Fruit fly (Drosophila melanogaster) whole organism, embryonic: ENCODE measurements around the gene CG3368.
A peak's percentile ranks its signal among the peaks of the same experiment; 100 is the strongest.

ENCODE experiments used
- Antp ChIP-seq: fragments of 200-800 bp; sonication (Bioruptor generic); optimal IDR thresholded peaks from 3 replicates; lab custom pipeline; 2016; ENCODE audit warnings: missing biosample characterization, missing genetic modification characterization
- Atf-2 ChIP-seq: fragments of 200-800 bp; sonication (Bioruptor generic); optimal IDR thresholded peaks from 2 replicates; lab custom pipeline; 2016; ENCODE audit warnings: missing biosample characterization, missing genetic modification characterization
- Atf6 ChIP-seq: fragments of 200-800 bp; sonication (Bioruptor generic); IDR thresholded peaks from 2 replicates; pipeline ENCODE4 v1.3.6; 2022; ENCODE audit warnings: missing biosample characterization, missing genetic modification characterization
- B-H2 ChIP-seq: fragments of 200-800 bp; sonication (Bioruptor generic); optimal IDR thresholded peaks from 2 replicates; lab custom pipeline; 2018; ENCODE audit warnings: missing biosample characterization, mild to moderate bottlenecking, missing genetic modification characterization
- Bteb2 ChIP-seq: fragments of 200-800 bp; sonication (Bioruptor generic); optimal IDR thresholded peaks from 2 replicates; lab custom pipeline; 2016; ENCODE audit warnings: missing biosample characterization, missing genetic modification characterization
- CG10209 ChIP-seq: fragments of 200-800 bp; sonication (Bioruptor generic); optimal IDR thresholded peaks from 3 replicates; lab custom pipeline; 2017; ENCODE audit warnings: missing biosample characterization, mild to moderate bottlenecking, missing genetic modification characterization, missing genetic modification reagents
- CG1024 ChIP-seq: fragments of 200-800 bp; sonication (Bioruptor generic); IDR thresholded peaks from 2 replicates; pipeline ENCODE4 v1.3.6; 2022; ENCODE audit warnings: missing biosample characterization, missing genetic modification characterization
- CG10431 ChIP-seq: fragments of 200-800 bp; sonication (Bioruptor generic); optimal IDR thresholded peaks from 3 replicates; lab custom pipeline; 2018; ENCODE audit warnings: missing biosample characterization, mild to moderate bottlenecking, missing genetic modification characterization
- CG11085 ChIP-seq: fragments of 200-800 bp; sonication (Bioruptor generic); IDR thresholded peaks from 2 replicates; pipeline ENCODE4 v1.3.6; 2022; ENCODE audit warnings: missing biosample characterization, missing genetic modification characterization
- CG12219 ChIP-seq: fragments of 200-800 bp; sonication (Bioruptor generic); optimal IDR thresholded peaks from 3 replicates; lab custom pipeline; 2018; ENCODE audit warnings: missing biosample characterization, mild to moderate bottlenecking, missing genetic modification characterization
- CG14050 ChIP-seq: fragments of 200-800 bp; sonication (Bioruptor generic); IDR thresholded peaks from 3 replicates; pipeline ENCODE4 v1.3.6; 2022; ENCODE audit warnings: missing biosample characterization, missing genetic modification characterization
- CG18619 ChIP-seq: fragments of 200-800 bp; sonication (Bioruptor generic); optimal IDR thresholded peaks from 3 replicates; lab custom pipeline; 2017; ENCODE audit warnings: missing biosample characterization, mild to moderate bottlenecking, missing genetic modification characterization
- CG31441 ChIP-seq: fragments of 200-800 bp; sonication (Bioruptor generic); IDR thresholded peaks from 2 replicates; pipeline ENCODE4 v1.3.6; 2022; ENCODE audit warnings: missing biosample characterization, missing genetic modification characterization
- CG32532 ChIP-seq: fragments of 200-800 bp; sonication (Bioruptor generic); IDR thresholded peaks from 2 replicates; pipeline ENCODE4 v1.3.6; 2022; ENCODE audit warnings: missing biosample characterization, missing genetic modification characterization
- CG3838 ChIP-seq: fragments of 200-800 bp; sonication (Bioruptor generic); optimal IDR thresholded peaks from 3 replicates; lab custom pipeline; 2016; ENCODE audit warnings: missing biosample characterization, missing genetic modification characterization
- CG4404 ChIP-seq: fragments of 200-800 bp; sonication (Bioruptor generic); IDR thresholded peaks from 2 replicates; pipeline ENCODE4 v1.3.6; 2022; ENCODE audit warnings: missing biosample characterization, missing genetic modification characterization
- CG4617 ChIP-seq: fragments of 200-800 bp; sonication (Bioruptor generic); optimal IDR thresholded peaks from 3 replicates; lab custom pipeline; 2016; ENCODE audit warnings: missing biosample characterization, missing genetic modification characterization, borderline replicate concordance
- CG4730 ChIP-seq: fragments of 200-800 bp; sonication (Bioruptor generic); IDR thresholded peaks from 2 replicates; pipeline ENCODE4 v1.3.6; 2022; ENCODE audit warnings: missing biosample characterization, missing genetic modification characterization
- CG5953 ChIP-seq: fragments of 200-800 bp; sonication (Bioruptor generic); IDR thresholded peaks from 2 replicates; pipeline ENCODE4 v1.3.6; 2022; ENCODE audit warnings: missing biosample characterization, missing genetic modification characterization
- CG7839 ChIP-seq: fragments of 200-800 bp; sonication (Bioruptor generic); optimal IDR thresholded peaks from 3 replicates; lab custom pipeline; 2018; ENCODE audit warnings: missing biosample characterization, mild to moderate bottlenecking, missing genetic modification characterization, moderate library complexity
- CG8281 ChIP-seq: fragments of 200-800 bp; sonication (Bioruptor generic); optimal IDR thresholded peaks from 2 replicates; lab custom pipeline; 2018; ENCODE audit warnings: missing biosample characterization, mild to moderate bottlenecking, missing genetic modification characterization, moderate library complexity
- CG8290 ChIP-seq, 3 experiments: fragments of 200-800 bp; sonication (Bioruptor generic); optimal IDR thresholded peaks; 2 replicates each; lab custom pipeline; 2016 to 2019; ENCODE audit warnings: missing biosample characterization in 3 of 3, missing genetic modification characterization in 3 of 3, mild to moderate bottlenecking in 2 of 3, moderate library complexity in 1 of 3
- Dek ChIP-seq: fragments of 200-800 bp; sonication (Bioruptor generic); optimal IDR thresholded peaks from 3 replicates; lab custom pipeline; 2019; ENCODE audit warnings: missing biosample characterization, mild to moderate bottlenecking, missing genetic modification characterization, moderate library complexity
- Doc2 ChIP-seq: fragments of 200-800 bp; sonication (Bioruptor generic); IDR thresholded peaks from 2 replicates; pipeline ENCODE4 v1.3.6; 2022; ENCODE audit warnings: missing biosample characterization, missing genetic modification characterization
- Dref ChIP-seq: fragments of 200-800 bp; sonication (Bioruptor generic); IDR thresholded peaks from 2 replicates; pipeline ENCODE4 v1.3.6; 2022; ENCODE audit warnings: missing biosample characterization, missing genetic modification characterization
- Gsc ChIP-seq: fragments of 200-800 bp; sonication (Bioruptor generic); IDR thresholded peaks from 2 replicates; pipeline ENCODE4 v1.3.6; 2022; ENCODE audit warnings: missing biosample characterization, missing genetic modification characterization
- HmgD ChIP-seq: fragments of 200-800 bp; sonication (Bioruptor generic); optimal IDR thresholded peaks from 3 replicates; lab custom pipeline; 2016; ENCODE audit warnings: missing biosample characterization, missing genetic modification characterization
- Kr ChIP-seq: fragments of 200-800 bp; sonication (Bioruptor generic); optimal IDR thresholded peaks from 2 replicates; lab custom pipeline; 2017; ENCODE audit warnings: missing biosample characterization, mild to moderate bottlenecking, missing genetic modification characterization
- MBD-R2 ChIP-seq: fragments of 200-800 bp; sonication (Bioruptor generic); IDR thresholded peaks from 2 replicates; pipeline ENCODE4 v1.3.6; 2022; ENCODE audit warnings: missing biosample characterization, missing genetic modification characterization
- NC2α ChIP-seq: fragments of 200-800 bp; sonication (Bioruptor generic); optimal IDR thresholded peaks from 2 replicates; lab custom pipeline; 2016; ENCODE audit warnings: missing biosample characterization, missing genetic modification characterization
- Nf-YC ChIP-seq: fragments of 200-800 bp; optimal IDR thresholded peaks from 3 replicates; lab custom pipeline; 2019; ENCODE audit warnings: missing biosample characterization, mild to moderate bottlenecking, missing genetic modification characterization, moderate library complexity
- Oaz ChIP-seq: fragments of 200-800 bp; sonication (Bioruptor generic); IDR thresholded peaks from 2 replicates; pipeline ENCODE4 v1.3.6; 2022; ENCODE audit warnings: missing biosample characterization, missing genetic modification characterization
- Opbp ChIP-seq: fragments of 200-800 bp; sonication (Bioruptor generic); IDR thresholded peaks from 3 replicates; pipeline ENCODE4 v1.3.6; 2022; ENCODE audit warnings: missing biosample characterization, missing genetic modification characterization; ENCODE audit not compliant: partially characterized antibody
- Rfx ChIP-seq: fragments of 200-800 bp; sonication (Bioruptor generic); IDR thresholded peaks from 2 replicates; pipeline ENCODE4 v1.3.6; 2022; ENCODE audit warnings: missing biosample characterization, missing genetic modification characterization
- Rx ChIP-seq: fragments of 200-800 bp; sonication (Bioruptor generic); IDR thresholded peaks from 2 replicates; pipeline ENCODE4 v1.3.6; 2022; ENCODE audit warnings: missing biosample characterization, missing genetic modification characterization
- Scr ChIP-seq: fragments of 200-800 bp; sonication (Bioruptor generic); IDR thresholded peaks from 2 replicates; pipeline ENCODE4 v1.3.6; 2022; ENCODE audit warnings: missing biosample characterization, missing genetic modification characterization; ENCODE audit not compliant: partially characterized antibody
- Side ChIP-seq: fragments of 200-800 bp; sonication (Bioruptor generic); optimal IDR thresholded peaks from 2 replicates; lab custom pipeline; 2016; ENCODE audit warnings: missing biosample characterization, missing genetic modification characterization
- ab ChIP-seq: fragments of 200-800 bp; sonication (Bioruptor generic); optimal IDR thresholded peaks from 2 replicates; lab custom pipeline; 2016; ENCODE audit warnings: missing biosample characterization, missing genetic modification characterization
- ap ChIP-seq: fragments of 200-800 bp; sonication (Bioruptor generic); IDR thresholded peaks from 2 replicates; pipeline ENCODE4 v1.3.6; 2022; ENCODE audit warnings: missing biosample characterization, missing genetic modification characterization
- ato ChIP-seq: fragments of 200-800 bp; sonication (Bioruptor generic); IDR thresholded peaks from 2 replicates; pipeline ENCODE4 v1.3.6; 2022; ENCODE audit warnings: missing biosample characterization, missing genetic modification characterization; ENCODE audit not compliant: partially characterized antibody
- corto ChIP-seq: fragments of 200-800 bp; sonication (Bioruptor generic); optimal IDR thresholded peaks from 2 replicates; lab custom pipeline; 2016; ENCODE audit warnings: missing biosample characterization, mild to moderate bottlenecking, missing genetic modification characterization, moderate library complexity
- dysf ChIP-seq: fragments of 200-800 bp; sonication (Bioruptor generic); IDR thresholded peaks from 3 replicates; pipeline ENCODE4 v1.3.6; 2022; ENCODE audit warnings: missing biosample characterization, missing genetic modification characterization
- emc ChIP-seq: fragments of 200-800 bp; sonication (Bioruptor generic); optimal IDR thresholded peaks from 2 replicates; lab custom pipeline; 2016; ENCODE audit warnings: missing biosample characterization, missing genetic modification characterization
- gsb ChIP-seq: fragments of 200-800 bp; sonication (Bioruptor generic); IDR thresholded peaks from 2 replicates; pipeline ENCODE4 v1.3.6; 2022; ENCODE audit warnings: missing biosample characterization, missing genetic modification characterization
- jumu ChIP-seq: fragments of 200-800 bp; sonication (Bioruptor generic); optimal IDR thresholded peaks from 3 replicates; lab custom pipeline; 2016; ENCODE audit warnings: missing biosample characterization, missing genetic modification characterization
- sisA ChIP-seq: fragments of 200-800 bp; sonication (Bioruptor generic); IDR thresholded peaks from 2 replicates; pipeline ENCODE4 v1.3.6; 2022; ENCODE audit warnings: missing biosample characterization, missing genetic modification characterization
- tll ChIP-seq, 2 experiments: fragments of 200-800 bp in 1 of 2; fragments of >200 bp in 1 of 2; sonication (Bioruptor generic) in 1 of 2; optimal IDR thresholded peaks; 2 replicates each; lab custom pipeline; 2017 to 2019; ENCODE audit warnings: missing biosample characterization in 2 of 2, missing genetic modification characterization in 2 of 2, mild to moderate bottlenecking in 1 of 2, moderate library complexity in 1 of 2
- yki ChIP-seq: fragments of >200 bp; optimal IDR thresholded peaks from 3 replicates; lab custom pipeline; 2018
- zfh2 ChIP-seq: fragments of 200-800 bp; sonication (Bioruptor generic); optimal IDR thresholded peaks from 2 replicates; lab custom pipeline; 2016; ENCODE audit warnings: missing biosample characterization, missing genetic modification characterization

CG3368 gene

dm6 chr3R:27263434-27264215 is 20.0 kb upstream of the CG3368 start, which contains the start of gene woc (continued):
- TF ChIP-seq CG31441: no peak
- TF ChIP-seq CG32532 (GFP tag; lab: Robert Waterston, UW): peak; percentile 68; the same call in 1 of the 2 replicates
- TF ChIP-seq Rx: peak; percentile 14; the same call in 1 of the 2 replicates
- TF ChIP-seq tll (GFP tag; optimal IDR thresholded peaks at IDR 0.05; lab: Kevin White, UChicago): peak in 1 of 2 experiments; percentile 12
- no peak for TF ChIP-seq Gsc
- TF ChIP-seq dysf (GFP tag; lab: Robert Waterston, UW): peak; percentile 51
- TF ChIP-seq Opbp: peak; percentile 83
- peak; percentile 74 for TF ChIP-seq CG4617 (GFP tag; lab: Kevin White, UChicago)
- TF ChIP-seq HmgD (GFP tag; lab: Kevin White, UChicago): peak; percentile 55
- peak; percentile 35 for TF ChIP-seq CG10209 (GFP tag; lab: Kevin White, UChicago)
- TF ChIP-seq CG11085 (GFP tag; lab: Robert Waterston, UW): no peak
- TF ChIP-seq Rfx (GFP tag; lab: Robert Waterston, UW): peak; percentile 63
- TF ChIP-seq CG3838 (GFP tag; lab: Kevin White, UChicago): no peak
- peak; percentile 49 for TF ChIP-seq Bteb2
- peak; percentile 55 for TF ChIP-seq NC2α
- TF ChIP-seq Dref (GFP tag; lab: Robert Waterston, UW): peak; percentile 95
- TF ChIP-seq emc: no peak
- TF ChIP-seq CG10431 (GFP tag; lab: Kevin White, UChicago): no peak
- TF ChIP-seq CG5953 (GFP tag; lab: Robert Waterston, UW): no peak
- peak; percentile 60 for TF ChIP-seq sisA (GFP tag; lab: Robert Waterston, UW)
- peak; percentile 79 for TF ChIP-seq Scr
- TF ChIP-seq B-H2 (GFP tag; lab: Kevin White, UChicago): no peak
- TF ChIP-seq Kr (GFP tag; lab: Kevin White, UChicago): no peak
- TF ChIP-seq Atf-2 (GFP tag; lab: Kevin White, UChicago): peak; percentile 34
- 0 out of 2 replicates have a peak, but pooled peaks have one; percentile 2 for TF ChIP-seq CG1024 (GFP tag; lab: Robert Waterston, UW)
- TF ChIP-seq Doc2 (GFP tag; lab: Robert Waterston, UW): no peak
- TF ChIP-seq gsb (GFP tag; lab: Robert Waterston, UW): no peak
- no peak for TF ChIP-seq CG8281 (tag; lab: Kevin White, UChicago)
- TF ChIP-seq ato: peak; percentile 90
- TF ChIP-seq Atf6 (GFP tag; lab: Robert Waterston, UW): peak; percentile 60; the same call in 1 of the 2 replicates
- no peak for TF ChIP-seq Oaz (GFP tag; lab: Robert Waterston, UW)
- no peak for TF ChIP-seq CG12219 (GFP tag; lab: Kevin White, UChicago)
- TF ChIP-seq ab (GFP tag; lab: Kevin White, UChicago): no peak
- TF ChIP-seq Side (GFP tag; lab: Kevin White, UChicago): peak; percentile 65
- TF ChIP-seq CG14050 (GFP tag; lab: Robert Waterston, UW): peak; percentile 27; the same call in 1 of the 3 replicates
- TF ChIP-seq CG8290 (GFP tag; optimal IDR thresholded peaks at IDR 0.05; lab: Kevin White, UChicago): no peak
- no peak for TF ChIP-seq CG8290 (tag; optimal IDR thresholded peaks at IDR 0.05; lab: Kevin White, UChicago)
- TF ChIP-seq zfh2 (GFP tag; lab: Kevin White, UChicago): peak; percentile 71
- TF ChIP-seq ap: 0 out of 2 replicates have a peak, but pooled peaks have one; percentile 42
- TF ChIP-seq CG4404 (GFP tag; lab: Robert Waterston, UW): peak; percentile 37; the same call in 1 of the 2 replicates
- no peak for TF ChIP-seq Nf-YC (tag; lab: Kevin White, UChicago)
- peak; percentile 62 for TF ChIP-seq jumu (GFP tag; lab: Kevin White, UChicago)
- TF ChIP-seq CG7839: no peak
- peak; percentile 61 for TF ChIP-seq CG18619
- peak; percentile 83 for TF ChIP-seq MBD-R2
- TF ChIP-seq Dek (tag; lab: Kevin White, UChicago): no peak
- TF ChIP-seq Antp (GFP tag; lab: Kevin White, UChicago): peak; percentile 70
- TF ChIP-seq CG4730 (GFP tag; lab: Robert Waterston, UW): peak; percentile 29; the same call in 1 of the 2 replicates
- no peak for TF ChIP-seq corto (GFP tag; lab: Kevin White, UChicago)
- TF ChIP-seq yki (lab: Kevin White, UChicago): no peak
